Worm (Caenorhabditis elegans) whole organism, L3 larva: ENCODE data around the gene erp-44.3.
A peak's percentile ranks its signal among the peaks of the same experiment; 100 is the strongest.

ENCODE experiments used
- R02D3.7 ChIP-seq: fragments of 150-350 bp; optimal IDR thresholded peaks from 2 replicates; lab custom pipeline; 2014; ENCODE audit warnings: missing biosample characterization, missing genetic modification characterization
- ZK546.5 ChIP-seq: sonication (generic microtip); optimal IDR thresholded peaks from 2 replicates; lab custom pipeline; 2017; ENCODE audit warnings: missing biosample characterization, missing genetic modification characterization
- ceh-16 ChIP-seq: sonication (generic microtip); optimal IDR thresholded peaks from 2 replicates; lab custom pipeline; 2017; ENCODE audit warnings: missing biosample characterization, missing genetic modification characterization
- ceh-28 ChIP-seq: fragments of 150-350 bp; optimal IDR thresholded peaks from 2 replicates; lab custom pipeline; 2014; ENCODE audit warnings: missing biosample characterization, missing genetic modification reagents, missing genetic modification characterization
- ceh-82 ChIP-seq: fragments of 150-350 bp; optimal IDR thresholded peaks from 2 replicates; lab custom pipeline; 2014; ENCODE audit warnings: missing biosample characterization, missing genetic modification characterization
- ceh-9 ChIP-seq: sonication (generic microtip); optimal IDR thresholded peaks from 2 replicates; lab custom pipeline; 2018; ENCODE audit warnings: missing biosample characterization, missing genetic modification characterization
- egl-5 ChIP-seq: fragments of 150-350 bp; optimal IDR thresholded peaks from 2 replicates; lab custom pipeline; 2017; ENCODE audit warnings: missing biosample characterization, missing genetic modification reagents, missing genetic modification characterization, inconsistent platforms
- elt-1 ChIP-seq: fragments of 150-350 bp; optimal IDR thresholded peaks from 2 replicates; lab custom pipeline; 2014; ENCODE audit warnings: missing biosample characterization, missing genetic modification characterization
- elt-2 ChIP-seq: sonication (generic microtip); optimal IDR thresholded peaks from 2 replicates; lab custom pipeline; 2016; ENCODE audit warnings: missing genetic modification reagents, mild to moderate bottlenecking, missing genetic modification characterization, missing compliant biosample characterization
- elt-3 ChIP-seq, 3 experiments: fragments of 150-350 bp in 1 of 3; sonication (generic microtip) in 2 of 3; optimal IDR thresholded peaks; 2 replicates in 2 of 3; 4 replicates in 1 of 3; lab custom pipeline; 2014 to 2017; ENCODE audit warnings: missing biosample characterization in 3 of 3, missing genetic modification characterization in 3 of 3
- eor-1 ChIP-seq, 2 experiments: fragments of 150-350 bp; optimal IDR thresholded peaks; 2 replicates each; lab custom pipeline; 2014 to 2018; ENCODE audit warnings: missing biosample characterization in 2 of 2, missing genetic modification characterization in 2 of 2
- fkh-2 ChIP-seq: fragments of 150-350 bp; optimal IDR thresholded peaks from 2 replicates; lab custom pipeline; 2014; ENCODE audit warnings: missing biosample characterization, missing genetic modification reagents, missing genetic modification characterization
- jun-1 ChIP-seq: fragments of 150-350 bp; optimal IDR thresholded peaks from 2 replicates; lab custom pipeline; 2014; ENCODE audit warnings: missing biosample characterization, missing genetic modification reagents, missing genetic modification characterization
- lin-15B ChIP-seq: fragments of 150-350 bp; optimal IDR thresholded peaks from 2 replicates; lab custom pipeline; 2014; ENCODE audit warnings: missing biosample characterization, missing genetic modification characterization
- mdl-1 ChIP-seq: fragments of 150-350 bp; optimal IDR thresholded peaks from 2 replicates; lab custom pipeline; 2014; ENCODE audit warnings: missing biosample characterization, missing genetic modification characterization
- mml-1 ChIP-seq: fragments of 150-350 bp; sonication (generic microtip); optimal IDR thresholded peaks from 3 replicates; lab custom pipeline; 2014; ENCODE audit warnings: missing biosample characterization, missing genetic modification characterization
- nfya-1 ChIP-seq: sonication (generic microtip); optimal IDR thresholded peaks from 2 replicates; lab custom pipeline; 2017; ENCODE audit warnings: missing genetic modification characterization, mild to moderate bottlenecking, missing compliant biosample characterization, antibody characterized with exemption, moderate library complexity; ENCODE audit not compliant: insufficient read depth
- nhr-11 ChIP-seq: fragments of 150-350 bp; optimal IDR thresholded peaks from 2 replicates; lab custom pipeline; 2014; ENCODE audit warnings: missing biosample characterization, missing genetic modification characterization
- nhr-12 ChIP-seq: fragments of 150-350 bp; optimal IDR thresholded peaks from 2 replicates; lab custom pipeline; 2014; ENCODE audit warnings: missing biosample characterization, missing genetic modification characterization
- nhr-23 ChIP-seq: fragments of 150-350 bp; optimal IDR thresholded peaks from 2 replicates; lab custom pipeline; 2014; ENCODE audit warnings: missing biosample characterization, missing genetic modification reagents, missing genetic modification characterization
- nhr-237 ChIP-seq: fragments of 150-350 bp; optimal IDR thresholded peaks from 2 replicates; lab custom pipeline; 2014; ENCODE audit warnings: missing biosample characterization, missing genetic modification characterization
- nhr-25 ChIP-seq: sonication (generic microtip); optimal IDR thresholded peaks from 2 replicates; lab custom pipeline; 2017; ENCODE audit warnings: missing biosample characterization, missing genetic modification characterization
- nhr-28 ChIP-seq: fragments of 150-350 bp; optimal IDR thresholded peaks from 2 replicates; lab custom pipeline; 2014; ENCODE audit warnings: missing biosample characterization, missing genetic modification characterization
- nhr-43 ChIP-seq: sonication (generic microtip); optimal IDR thresholded peaks from 2 replicates; lab custom pipeline; 2016; ENCODE audit warnings: mild to moderate bottlenecking, missing genetic modification characterization, missing compliant biosample characterization; ENCODE audit not compliant: poor library complexity, severe bottlenecking
- nhr-67 ChIP-seq: fragments of 150-350 bp; optimal IDR thresholded peaks from 2 replicates; lab custom pipeline; 2014; ENCODE audit warnings: missing biosample characterization, missing genetic modification characterization
- nhr-76 ChIP-seq: fragments of 150-350 bp; sonication (generic microtip); optimal IDR thresholded peaks from 5 replicates; lab custom pipeline; 2014; ENCODE audit warnings: missing biosample characterization, missing genetic modification characterization
- nhr-77 ChIP-seq: fragments of 150-350 bp; optimal IDR thresholded peaks from 2 replicates; lab custom pipeline; 2014; ENCODE audit warnings: missing biosample characterization, missing genetic modification characterization
- pha-4 ChIP-seq: fragments of 150-350 bp; optimal IDR thresholded peaks from 2 replicates; lab custom pipeline; 2014; ENCODE audit warnings: missing biosample characterization, missing genetic modification reagents, missing genetic modification characterization
- pqm-1 ChIP-seq: fragments of 150-350 bp; optimal IDR thresholded peaks from 2 replicates; lab custom pipeline; 2017; ENCODE audit warnings: missing biosample characterization, missing genetic modification characterization, inconsistent platforms
- skn-1 ChIP-seq: fragments of 150-350 bp; optimal IDR thresholded peaks from 2 replicates; lab custom pipeline; 2014; ENCODE audit warnings: missing biosample characterization, missing genetic modification characterization
- tbx-2 ChIP-seq: sonication (generic microtip); optimal IDR thresholded peaks from 2 replicates; lab custom pipeline; 2016; ENCODE audit warnings: mild to moderate bottlenecking, missing genetic modification characterization, missing compliant biosample characterization
- zag-1 ChIP-seq: fragments of 150-350 bp; optimal IDR thresholded peaks from 2 replicates; lab custom pipeline; 2014; ENCODE audit warnings: missing biosample characterization, missing genetic modification characterization
- ztf-4 ChIP-seq: fragments of 150-350 bp; optimal IDR thresholded peaks from 2 replicates; lab custom pipeline; 2014; ENCODE audit warnings: missing biosample characterization, missing genetic modification characterization

The erp-44.3 gene

DNA sequence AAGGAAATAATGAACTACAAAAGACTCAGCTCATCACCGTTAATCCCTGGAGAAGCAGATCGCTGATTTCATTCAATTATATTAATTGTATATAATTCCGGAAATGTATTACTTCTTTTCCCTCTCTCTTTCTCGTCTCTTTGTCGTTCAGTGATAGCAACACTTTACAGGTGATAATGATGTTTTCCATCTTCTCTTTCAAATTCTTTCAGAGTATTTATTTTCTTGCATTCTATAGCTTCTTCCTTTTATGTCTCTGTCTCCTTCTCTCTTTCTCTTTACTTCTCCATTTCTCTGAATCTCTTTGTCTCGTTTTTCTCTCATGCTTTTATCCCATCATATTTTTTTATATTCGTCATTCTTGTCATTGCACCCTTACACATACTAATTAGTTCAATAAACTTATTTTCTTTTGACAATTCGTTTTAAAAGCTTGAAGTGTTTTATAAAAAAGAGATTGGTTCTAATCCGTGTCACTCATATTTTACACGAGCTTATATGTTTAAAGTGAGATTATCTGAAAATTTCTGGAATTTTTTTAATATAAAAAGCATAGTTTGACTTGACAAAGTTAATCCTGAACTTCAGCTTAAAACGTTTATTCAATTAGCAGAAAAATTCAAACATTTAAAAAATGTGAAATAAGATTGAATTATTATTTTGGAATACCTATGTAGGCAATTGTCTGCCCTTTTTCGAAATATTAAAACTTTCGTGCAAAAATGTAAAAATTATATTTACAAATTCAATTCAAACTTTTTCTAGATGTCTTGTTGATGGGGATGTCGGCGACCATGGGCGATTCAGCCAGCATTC is 20.5 kb downstream of the erp-44.3 start, which contains the start of gene pmk-2:
TSS of gene pmk-2 (plus strand) at position 766 of the 816 bp plus-strand sequence.
- TF ChIP-seq nfya-1 (peak; percentile 29), skn-1 (tag; lab: Kevin White, UChicago) (peak; percentile 14), elt-2 (peak; percentile 40), eor-1 (tag; optimal IDR thresholded peaks at IDR 0.05; lab: Kevin White, UChicago) (no peak), ceh-82 (tag; lab: Kevin White, UChicago) (no peak), jun-1 (peak; percentile 3)

ce11 chrIV:8144341-8144740 is 21.9 kb downstream of the erp-44.3 start:
- TF ChIP-seq egl-5 (tag; lab: Kevin White, UChicago) (no peak), ZK546.5 (tag; lab: Kevin White, UChicago) (no peak), nhr-43 (tag; lab: Kevin White, UChicago) (no peak), fkh-2 (tag; lab: Kevin White, UChicago) (no peak), ceh-16 (tag; lab: Kevin White, UChicago) (no peak)
- TF ChIP-seq, all 47 proteins: peak for 0

DNA sequence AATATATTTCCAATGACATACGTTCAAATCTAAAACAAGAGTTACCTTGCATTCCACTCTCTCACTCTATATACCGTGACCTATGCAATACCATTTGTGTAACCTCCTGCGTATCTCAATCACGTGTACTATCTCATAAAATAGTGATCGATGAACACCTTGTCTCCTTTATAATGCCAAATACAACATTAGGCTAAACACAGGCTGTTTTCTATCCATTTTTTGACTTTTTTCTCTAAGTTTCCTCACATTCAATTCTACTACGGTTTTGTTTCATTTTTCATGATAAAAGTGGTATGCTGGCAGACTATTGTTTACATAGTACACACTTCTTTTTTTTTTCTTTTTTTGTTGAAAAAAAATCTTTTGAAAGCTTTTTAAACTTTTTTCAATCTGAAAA is 23.8 kb downstream of the erp-44.3 start:
- TF ChIP-seq pha-4 = peak; percentile 92
- peak; percentile 16 for TF ChIP-seq nfya-1
- TF ChIP-seq mdl-1 = peak; percentile 79
- TF ChIP-seq nhr-25 (tag; lab: Kevin White, UChicago) = peak; percentile 81
- peak; percentile 67 for TF ChIP-seq ceh-28 (tag; lab: Kevin White, UChicago)
- TF ChIP-seq elt-2 = peak; percentile 44
- no peak for TF ChIP-seq R02D3.7 (tag; lab: Kevin White, UChicago)
- no peak for TF ChIP-seq nhr-12 (tag; lab: Kevin White, UChicago)
- TF ChIP-seq lin-15B (tag; lab: Kevin White, UChicago) = no peak
- peak; percentile 36 for TF ChIP-seq pqm-1
- TF ChIP-seq nhr-23 (tag; lab: Kevin White, UChicago) = peak; percentile 46

ce11 chrIV:8148494-8148893 is 26.0 kb downstream of the erp-44.3 start, which contains the start of gene pmk-1:
Gene pmk-1, plus strand, starts transcription at chrIV:8148794.
- TF ChIP-seq nhr-237 (tag; lab: Kevin White, UChicago) (no peak), elt-2 (no peak), nhr-28 (tag; lab: Kevin White, UChicago) (no peak), nhr-77 (tag; lab: Kevin White, UChicago) (no peak), nhr-11 (tag; lab: Kevin White, UChicago) (no peak), zag-1 (tag; lab: Kevin White, UChicago) (no peak)

DNA sequence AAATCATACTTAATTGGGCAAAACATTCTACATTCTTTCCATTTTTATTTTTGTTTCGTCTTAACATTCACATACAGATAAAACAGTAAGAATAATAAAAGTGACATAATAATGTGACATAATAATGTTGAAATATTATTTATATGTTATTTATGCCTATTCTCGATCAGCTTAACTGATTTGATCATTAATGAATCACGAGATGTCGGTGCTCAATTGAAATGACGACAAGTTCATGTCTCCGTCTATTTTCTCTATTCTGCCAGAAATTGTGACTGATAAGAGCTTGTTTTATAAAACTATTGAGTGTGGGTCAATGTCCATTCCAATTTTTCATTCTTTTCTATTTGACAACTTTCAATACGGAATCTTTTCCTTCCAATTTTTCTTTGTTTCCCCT is 29.3 kb downstream of the erp-44.3 start:
- no peak for TF ChIP-seq elt-3 (tag; optimal IDR thresholded peaks at IDR 0.05; lab: Kevin White, UChicago)
- no peak for TF ChIP-seq nhr-237 (tag; lab: Kevin White, UChicago)
- TF ChIP-seq nhr-67 (tag; lab: Kevin White, UChicago) = no peak
- peak; percentile 95 for TF ChIP-seq pqm-1
- peak; percentile 46 for TF ChIP-seq pha-4
- TF ChIP-seq jun-1 = peak; percentile 20
- peak; percentile 92 for TF ChIP-seq elt-2

DNA sequence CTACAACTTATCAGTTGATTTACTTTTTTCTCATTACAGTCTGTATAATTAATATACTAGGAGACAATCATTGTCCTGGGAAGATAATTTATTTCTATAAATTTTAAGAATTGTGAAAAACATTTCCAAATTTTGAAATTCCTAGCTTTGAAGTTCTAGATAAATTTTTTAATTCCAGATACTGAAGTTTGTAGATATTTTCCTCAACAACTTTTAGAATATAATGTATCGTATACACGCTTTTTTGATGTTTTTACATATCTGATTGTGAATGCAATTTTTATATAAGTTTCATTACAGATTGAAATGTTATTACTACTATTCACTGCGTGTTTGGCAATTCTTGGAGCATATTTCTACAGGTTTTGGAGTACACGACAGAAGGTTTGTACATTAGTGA is 29.7 kb downstream of the erp-44.3 start, which contains the start of gene faah-2:
TSS of gene faah-2 (plus strand) at position 301 of the 400 bp plus-strand sequence.
- TF ChIP-seq skn-1 (tag; lab: Kevin White, UChicago) (no peak), pha-4 (no peak), elt-3 (tag; optimal IDR thresholded peaks at IDR 0.05; lab: Kevin White, UChicago) (no peak), elt-1 (tag; lab: Kevin White, UChicago) (no peak), mml-1 (no peak), nhr-12 (tag; lab: Kevin White, UChicago) (no peak), lin-15B (tag; lab: Kevin White, UChicago) (no peak), ceh-9 (tag; lab: Kevin White, UChicago) (no peak), jun-1 (no peak), ztf-4 (tag; lab: Kevin White, UChicago) (no peak), nhr-67 (tag; lab: Kevin White, UChicago) (no peak), tbx-2 (no peak), nhr-76 (no peak)
